Worm (Caenorhabditis elegans) whole organism, late embryonic: ENCODE measurements around the gene B0361.4.

Experiments used
- C08G9.2 ChIP-seq: sonication (generic microtip); optimal IDR thresholded peaks from 2 replicates; lab custom pipeline; 2016; ENCODE audit warnings: mild to moderate bottlenecking, missing genetic modification characterization, moderate library complexity, missing compliant biosample characterization
- F13H6.1 ChIP-seq: sonication (generic microtip); optimal IDR thresholded peaks from 2 replicates; lab custom pipeline; 2016; ENCODE audit warnings: missing genetic modification characterization, missing compliant biosample characterization
- K09A11.1 ChIP-seq: sonication (generic microtip); optimal IDR thresholded peaks from 2 replicates; lab custom pipeline; 2017; ENCODE audit warnings: antibody characterized with exemption, mild to moderate bottlenecking, missing genetic modification characterization, missing compliant biosample characterization; ENCODE audit not compliant: insufficient read depth
- Y22D7AL.16 ChIP-seq: sonication (generic microtip); optimal IDR thresholded peaks from 2 replicates; lab custom pipeline; 2016; ENCODE audit warnings: missing genetic modification characterization, missing compliant biosample characterization
- ceh-18 ChIP-seq: sonication (generic microtip); optimal IDR thresholded peaks from 2 replicates; lab custom pipeline; 2016; ENCODE audit warnings: missing genetic modification characterization, missing compliant biosample characterization
- ceh-19 ChIP-seq: fragments of 200-800 bp; sonication (Bioruptor generic); optimal IDR thresholded peaks from 2 replicates; lab custom pipeline; 2018; ENCODE audit warnings: mild to moderate bottlenecking, missing genetic modification characterization, missing compliant biosample characterization
- ceh-22 ChIP-seq: sonication (generic microtip); optimal IDR thresholded peaks from 2 replicates; lab custom pipeline; 2017; ENCODE audit warnings: missing biosample characterization, missing genetic modification characterization
- ceh-30 ChIP-seq: fragments of 150-350 bp; optimal IDR thresholded peaks from 2 replicates; lab custom pipeline; 2014; ENCODE audit warnings: missing biosample characterization, missing genetic modification characterization
- ceh-48 ChIP-seq: sonication (generic microtip); optimal IDR thresholded peaks from 2 replicates; lab custom pipeline; 2016; ENCODE audit warnings: missing genetic modification characterization, inconsistent platforms, missing compliant biosample characterization
- ceh-6 ChIP-seq: fragments of 200-800 bp; sonication (Bioruptor generic); optimal IDR thresholded peaks from 2 replicates; lab custom pipeline; 2018; ENCODE audit warnings: mild to moderate bottlenecking, missing genetic modification characterization, missing compliant biosample characterization
- ceh-9 ChIP-seq: sonication (generic microtip); optimal IDR thresholded peaks from 2 replicates; lab custom pipeline; 2016; ENCODE audit warnings: mild to moderate bottlenecking, missing genetic modification characterization, inconsistent platforms, missing compliant biosample characterization
- che-1 ChIP-seq: sonication (generic microtip); optimal IDR thresholded peaks from 2 replicates; lab custom pipeline; 2016; ENCODE audit warnings: mild to moderate bottlenecking, missing genetic modification characterization, missing compliant biosample characterization
- dmd-4 ChIP-seq: sonication (generic microtip); optimal IDR thresholded peaks from 2 replicates; lab custom pipeline; 2016; ENCODE audit warnings: borderline replicate concordance, missing genetic modification characterization, missing compliant biosample characterization
- dve-1 ChIP-seq: sonication (generic microtip); optimal IDR thresholded peaks from 2 replicates; lab custom pipeline; 2017; ENCODE audit warnings: antibody characterized with exemption, mild to moderate bottlenecking, missing genetic modification characterization, missing compliant biosample characterization
- elt-2 ChIP-seq: sonication (generic microtip); optimal IDR thresholded peaks from 2 replicates; lab custom pipeline; 2016; ENCODE audit warnings: missing genetic modification reagents, missing genetic modification characterization, missing compliant biosample characterization
- elt-4 ChIP-seq: sonication (generic microtip); optimal IDR thresholded peaks from 2 replicates; lab custom pipeline; 2016; ENCODE audit warnings: missing genetic modification characterization, missing compliant biosample characterization
- ets-4 ChIP-seq: sonication (generic microtip); optimal IDR thresholded peaks from 2 replicates; lab custom pipeline; 2016; ENCODE audit warnings: missing genetic modification characterization, missing compliant biosample characterization
- fkh-10 ChIP-seq: fragments of 150-350 bp; optimal IDR thresholded peaks from 2 replicates; lab custom pipeline; 2014; ENCODE audit warnings: missing biosample characterization, missing genetic modification reagents, missing genetic modification characterization
- hlh-13 ChIP-seq: fragments of 200-800 bp; sonication (Bioruptor generic); optimal IDR thresholded peaks from 2 replicates; lab custom pipeline; 2018; ENCODE audit warnings: mild to moderate bottlenecking, missing genetic modification characterization, missing compliant biosample characterization
- hlh-15 ChIP-seq: sonication (generic microtip); optimal IDR thresholded peaks from 2 replicates; lab custom pipeline; 2016; ENCODE audit warnings: missing genetic modification characterization, missing compliant biosample characterization
- lin-11 ChIP-seq: fragments of 200-800 bp; sonication (Bioruptor generic); optimal IDR thresholded peaks from 2 replicates; lab custom pipeline; 2018; ENCODE audit warnings: mild to moderate bottlenecking, missing genetic modification characterization, missing compliant biosample characterization
- madf-2 ChIP-seq: sonication (generic microtip); optimal IDR thresholded peaks from 2 replicates; lab custom pipeline; 2017; ENCODE audit warnings: missing genetic modification characterization, missing compliant biosample characterization
- nfya-1 ChIP-seq: sonication (generic microtip); optimal IDR thresholded peaks from 2 replicates; lab custom pipeline; 2017; ENCODE audit warnings: missing genetic modification characterization, mild to moderate bottlenecking, missing compliant biosample characterization, antibody characterized with exemption, moderate library complexity
- nhr-11 ChIP-seq: fragments of 150-350 bp; optimal IDR thresholded peaks from 2 replicates; lab custom pipeline; 2014; ENCODE audit warnings: missing biosample characterization, missing genetic modification characterization
- npax-4 ChIP-seq: sonication (generic microtip); optimal IDR thresholded peaks from 2 replicates; lab custom pipeline; 2016; ENCODE audit warnings: missing genetic modification characterization, missing compliant biosample characterization
- pax-1 ChIP-seq: fragments of 150-350 bp; optimal IDR thresholded peaks from 2 replicates; lab custom pipeline; 2014; ENCODE audit warnings: missing biosample characterization, missing genetic modification characterization
- pha-4 ChIP-seq: fragments of 150-350 bp; optimal IDR thresholded peaks from 2 replicates; lab custom pipeline; 2018; ENCODE audit warnings: missing biosample characterization, missing genetic modification reagents, missing genetic modification characterization
- pros-1 ChIP-seq: fragments of 150-350 bp; optimal IDR thresholded peaks from 2 replicates; lab custom pipeline; 2014; ENCODE audit warnings: missing biosample characterization, missing genetic modification reagents, missing genetic modification characterization
- sox-2 ChIP-seq: fragments of 200-800 bp; sonication (Bioruptor generic); IDR thresholded peaks from 2 replicates; pipeline ENCODE4 v1.3.6; 2022; ENCODE audit warnings: missing genetic modification reagents, missing genetic modification characterization, missing compliant biosample characterization
- tbx-7 ChIP-seq: sonication (generic microtip); optimal IDR thresholded peaks from 2 replicates; lab custom pipeline; 2016; ENCODE audit warnings: missing genotype, missing genetic modification characterization, missing compliant biosample characterization
- unc-3 ChIP-seq, 2 experiments: fragments of 200-800 bp in 1 of 2; sonication (Bioruptor generic) in 1 of 2; sonication (generic microtip) in 1 of 2; conservative IDR thresholded peaks in 1 of 2; optimal IDR thresholded peaks in 1 of 2; 2 replicates each; pipeline versions ENCODE4 v1.3.6 to Lab custom; 2016 to 2022; ENCODE audit warnings: missing compliant biosample characterization in 2 of 2, missing genetic modification characterization in 2 of 2, missing genetic modification reagents in 1 of 2
- unc-42 ChIP-seq: sonication (generic microtip); optimal IDR thresholded peaks from 2 replicates; lab custom pipeline; 2016; ENCODE audit warnings: missing genotype, missing genetic modification characterization, missing compliant biosample characterization
- unc-55 ChIP-seq: sonication (generic microtip); optimal IDR thresholded peaks from 2 replicates; lab custom pipeline; 2017; ENCODE audit warnings: missing biosample characterization, missing genetic modification reagents, missing genetic modification characterization
- unc-86 ChIP-seq: sonication (generic microtip); optimal IDR thresholded peaks from 2 replicates; lab custom pipeline; 2016; ENCODE audit warnings: missing genetic modification characterization, missing compliant biosample characterization
- zip-5 ChIP-seq: sonication (generic microtip); optimal IDR thresholded peaks from 2 replicates; lab custom pipeline; 2016; ENCODE audit warnings: missing genetic modification characterization, missing compliant biosample characterization

The B0361.4 gene

ce11 chrIII:7230841-7231240, 27.9 kb upstream of the B0361.4 start, which contains the start of gene R151.10:
TSS of gene R151.10 (minus strand) at chrIII:7230941.
- TF ChIP-seq madf-2 (tag; lab: Kevin White, UChicago) (no peak), unc-86 (tag; lab: Kevin White, UChicago) (no peak), elt-4 (tag; lab: Kevin White, UChicago) (no peak), Y22D7AL.16 (tag; lab: Kevin White, UChicago) (no peak), ceh-30 (no peak), dmd-4 (tag; lab: Kevin White, UChicago) (no peak), nfya-1 (no peak), fkh-10 (GFP tag; lab: Kevin White, UChicago) (no peak), pax-1 (tag; lab: Kevin White, UChicago) (no peak)
- TF ChIP-seq, all 69 proteins: peak for 0

- TF ChIP-seq ceh-22 (tag; lab: Kevin White, UChicago) (no peak), che-1 (tag; lab: Kevin White, UChicago) (no peak), unc-55 (no peak), zip-5 (tag; lab: Kevin White, UChicago) (no peak), lin-11 (no peak), nhr-11 (tag; lab: Kevin White, UChicago) (no peak), tbx-7 (no peak), ets-4 (tag; lab: Kevin White, UChicago) (no peak), hlh-13 (GFP tag; lab: Kevin White, UChicago) (no peak), unc-3 (GFP tag; conservative IDR thresholded peaks at IDR 0.05; lab: Robert Waterston, UW) (no peak), unc-3 (tag; optimal IDR thresholded peaks at IDR 0.05; lab: Kevin White, UChicago) (no peak), F13H6.1 (tag; lab: Kevin White, UChicago) (no peak), ceh-9 (tag; lab: Kevin White, UChicago) (no peak), unc-42 (tag; lab: Kevin White, UChicago) (no peak), K09A11.1 (tag; lab: Kevin White, UChicago) (no peak), ceh-48 (tag; lab: Kevin White, UChicago) (no peak), elt-2 (tag; lab: Kevin White, UChicago) (no peak), hlh-15 (tag; lab: Kevin White, UChicago) (no peak), dve-1 (tag; lab: Kevin White, UChicago) (no peak)
These were observed 26.0 kb upstream of the B0361.4 start, which contains the start of gene adr-2 for ce11 chrIII:7232782-7233181. TSS of gene adr-2 (minus strand) at chrIII:7232882.

- no peak for TF ChIP-seq fkh-10 (GFP tag; lab: Kevin White, UChicago)
- TF ChIP-seq nfya-1, result peak; percentile 24
These were observed 24.6 kb upstream of the B0361.4 start, which contains the start of gene ndus-8 for ce11 chrIII:7234148-7234547. TSS of gene ndus-8 (minus strand) at chrIII:7234202.

- no peak for TF ChIP-seq pros-1
- no peak for TF ChIP-seq C08G9.2
- no peak for TF ChIP-seq npax-4 (tag; lab: Kevin White, UChicago)
- TF ChIP-seq dmd-4 (tag; lab: Kevin White, UChicago), result no peak
- TF ChIP-seq dve-1 (tag; lab: Kevin White, UChicago), result no peak
- no peak for TF ChIP-seq K09A11.1 (tag; lab: Kevin White, UChicago)
These were observed 20.1 kb upstream of the B0361.4 start, which contains the start of gene pars-1 for ce11 chrIII:7238727-7239126. TSS of gene pars-1 (plus strand) at chrIII:7239027.

ce11 chrIII:7239416-7239815, 19.4 kb upstream of the B0361.4 start:
- no peak for TF ChIP-seq pha-4 (tag; lab: Kevin White, UChicago)
- TF ChIP-seq unc-86 (tag; lab: Kevin White, UChicago), result no peak
- no peak for TF ChIP-seq ceh-19 (GFP tag; lab: Kevin White, UChicago)
- no peak for TF ChIP-seq F13H6.1 (tag; lab: Kevin White, UChicago)
- TF ChIP-seq hlh-15 (tag; lab: Kevin White, UChicago), result no peak
- TF ChIP-seq ceh-18, result no peak
- no peak for TF ChIP-seq ets-4 (tag; lab: Kevin White, UChicago)
- TF ChIP-seq ceh-30, result no peak
- TF ChIP-seq ceh-48 (tag; lab: Kevin White, UChicago), result no peak
- TF ChIP-seq dve-1 (tag; lab: Kevin White, UChicago), result no peak
- TF ChIP-seq C08G9.2, result no peak
- no peak for TF ChIP-seq ceh-22 (tag; lab: Kevin White, UChicago)
- no peak for TF ChIP-seq fkh-10 (GFP tag; lab: Kevin White, UChicago)
- no peak for TF ChIP-seq sox-2 (GFP tag; lab: Robert Waterston, UW)
- TF ChIP-seq ceh-9 (tag; lab: Kevin White, UChicago), result no peak
- no peak for TF ChIP-seq ceh-6 (GFP tag; lab: Kevin White, UChicago)
